Worm (Caenorhabditis elegans): ENCODE measurements around the gene ZK742.6.

ce11 chrV:7811758-7812157 lies 3.0 kb downstream of the ZK742.6 start, which contains the start of gene ZK742.4:
- TF ChIP-seq tbx-8 (GFP tag; optimal IDR thresholded peaks at IDR 0.05) (no peak), sptf-1 (tag; optimal IDR thresholded peaks at IDR 0.05) (no peak), nhr-237 (tag; optimal IDR thresholded peaks at IDR 0.05) (no peak), mep-1 (tag; optimal IDR thresholded peaks at IDR 0.05) (no peak), ztf-11 (tag; optimal IDR thresholded peaks at IDR 0.05) (no peak), ces-1 (GFP tag; optimal IDR thresholded peaks at IDR 0.05) (no peak), M03D4.4 (tag; optimal IDR thresholded peaks at IDR 0.05) (no peak), snpc-4 (tag; optimal IDR thresholded peaks at IDR 0.05) (no peak), elt-3 (tag; optimal IDR thresholded peaks at IDR 0.05) (no peak), blmp-1 (tag; optimal IDR thresholded peaks at IDR 0.05) (no peak), zip-8 (tag; optimal IDR thresholded peaks at IDR 0.05) (no peak)
